Worm (Caenorhabditis elegans) whole organism, young adult: ENCODE results near the gene enol-1.

ENCODE experiments used
- B0035.1 ChIP-seq: sonication (generic microtip); optimal IDR thresholded peaks from 2 replicates; lab custom pipeline; 2016; ENCODE audit warnings: missing genetic modification characterization, mild to moderate bottlenecking, missing compliant biosample characterization, missing genotype, missing genetic modification reagents
- C06A6.2 ChIP-seq: fragments of 200-800 bp; sonication (Bioruptor generic); conservative IDR thresholded peaks from 2 replicates; pipeline ENCODE4 v1.3.6; 2022; ENCODE audit warnings: missing genetic modification characterization, missing compliant biosample characterization
- C17E4.6 ChIP-seq: fragments of 200-800 bp; sonication (Bioruptor generic); IDR thresholded peaks from 2 replicates; pipeline ENCODE4 v1.3.6; 2022; ENCODE audit warnings: missing genetic modification reagents, missing genetic modification characterization, missing compliant biosample characterization
- F49E8.2 ChIP-seq: sonication (generic microtip); optimal IDR thresholded peaks from 3 replicates; lab custom pipeline; 2017; ENCODE audit warnings: missing genetic modification characterization, mild to moderate bottlenecking, missing compliant biosample characterization, antibody characterized with exemption, moderate library complexity; ENCODE audit not compliant: insufficient read depth
- F55B11.4 ChIP-seq: sonication (generic microtip); optimal IDR thresholded peaks from 2 replicates; lab custom pipeline; 2016; ENCODE audit warnings: missing compliant biosample characterization, missing genetic modification characterization, borderline replicate concordance; ENCODE audit not compliant: insufficient read depth
- K12H6.12 ChIP-seq: fragments of 200-800 bp; sonication (Bioruptor generic); optimal IDR thresholded peaks from 2 replicates; lab custom pipeline; 2018; ENCODE audit warnings: mild to moderate bottlenecking, missing genetic modification characterization, missing compliant biosample characterization
- T26A5.8 ChIP-seq: sonication (generic microtip); optimal IDR thresholded peaks from 2 replicates; lab custom pipeline; 2016; ENCODE audit warnings: missing genetic modification characterization, missing compliant biosample characterization
- Y53G8AR.9 ChIP-seq: fragments of 200-800 bp; sonication (Bioruptor generic); conservative IDR thresholded peaks from 2 replicates; pipeline ENCODE4 v1.3.6; 2022; ENCODE audit warnings: missing genetic modification reagents, missing genetic modification characterization, missing compliant biosample characterization
- Y56A3A.18 ChIP-seq: fragments of 200-800 bp; sonication (Bioruptor generic); IDR thresholded peaks from 2 replicates; pipeline ENCODE4 v1.3.6; 2022; ENCODE audit warnings: missing genetic modification reagents, missing genetic modification characterization, missing compliant biosample characterization
- Y67H2A.10 ChIP-seq: fragments of 200-800 bp; sonication (Bioruptor generic); conservative IDR thresholded peaks from 2 replicates; pipeline ENCODE4 v1.3.6; 2022; ENCODE audit warnings: missing genetic modification reagents, missing genetic modification characterization, missing compliant biosample characterization
- Y95B8A.8 ChIP-seq: fragments of 200-800 bp; sonication (Bioruptor generic); IDR thresholded peaks from 2 replicates; pipeline ENCODE4 v1.3.6; 2022; ENCODE audit warnings: missing genetic modification reagents, missing genetic modification characterization, missing compliant biosample characterization
- aptf-2 ChIP-seq: fragments of 200-800 bp; sonication (Bioruptor generic); conservative IDR thresholded peaks from 2 replicates; pipeline ENCODE4 v1.3.6; 2022; ENCODE audit warnings: missing genetic modification reagents, missing genetic modification characterization, missing compliant biosample characterization
- atf-7 ChIP-seq: sonication (generic microtip); optimal IDR thresholded peaks from 2 replicates; lab custom pipeline; 2017; ENCODE audit warnings: mild to moderate bottlenecking, missing genetic modification characterization, missing compliant biosample characterization
- athp-1 ChIP-seq: sonication (generic microtip); optimal IDR thresholded peaks from 2 replicates; lab custom pipeline; 2017; ENCODE audit warnings: mild to moderate bottlenecking, missing genetic modification characterization, missing compliant biosample characterization
- attf-3 ChIP-seq: fragments of 200-800 bp; sonication (Bioruptor generic); conservative IDR thresholded peaks from 2 replicates; pipeline ENCODE4 v1.3.6; 2022; ENCODE audit warnings: missing genetic modification reagents, missing genetic modification characterization, missing compliant biosample characterization
- cebp-1 ChIP-seq, 2 experiments: fragments of 200-800 bp in 1 of 2; sonication (Bioruptor generic) in 1 of 2; sonication (generic microtip) in 1 of 2; IDR thresholded peaks in 1 of 2; optimal IDR thresholded peaks in 1 of 2; 2 replicates each; pipeline versions ENCODE4 v1.3.6 to Lab custom; 2017 to 2022; ENCODE audit warnings: missing compliant biosample characterization in 2 of 2, missing genetic modification characterization in 2 of 2, mild to moderate bottlenecking in 1 of 2, missing genetic modification reagents in 1 of 2, moderate library complexity in 1 of 2
- ceh-27 ChIP-seq: fragments of 200-800 bp; sonication (Bioruptor generic); optimal IDR thresholded peaks from 2 replicates; lab custom pipeline; 2018; ENCODE audit warnings: mild to moderate bottlenecking, missing genetic modification characterization, moderate library complexity, missing compliant biosample characterization
- ceh-91 ChIP-seq: fragments of 200-800 bp; sonication (Bioruptor generic); IDR thresholded peaks from 2 replicates; pipeline ENCODE4 v1.3.6; 2022; ENCODE audit warnings: missing genetic modification reagents, missing genetic modification characterization, missing compliant biosample characterization
- die-1 ChIP-seq: sonication (generic microtip); optimal IDR thresholded peaks from 2 replicates; lab custom pipeline; 2016; ENCODE audit warnings: missing genotype, mild to moderate bottlenecking, missing genetic modification characterization, missing compliant biosample characterization
- dox-1 ChIP-seq: fragments of 200-800 bp; sonication (Bioruptor generic); IDR thresholded peaks from 2 replicates; pipeline ENCODE4 v1.3.6; 2022; ENCODE audit warnings: missing genetic modification reagents, missing genetic modification characterization, missing compliant biosample characterization
- efl-1 ChIP-seq: fragments of 150-350 bp; optimal IDR thresholded peaks from 2 replicates; lab custom pipeline; 2014; ENCODE audit warnings: missing biosample characterization, missing genetic modification reagents, missing genetic modification characterization
- ekl-4 ChIP-seq: fragments of 200-800 bp; sonication (Bioruptor generic); IDR thresholded peaks from 2 replicates; pipeline ENCODE4 v1.3.6; 2022; ENCODE audit warnings: missing genetic modification reagents, missing genetic modification characterization, missing compliant biosample characterization
- hlh-26 ChIP-seq: fragments of 200-800 bp; sonication (Bioruptor generic); conservative IDR thresholded peaks from 2 replicates; pipeline ENCODE4 v1.3.6; 2022; ENCODE audit warnings: missing genetic modification reagents, missing genetic modification characterization, missing compliant biosample characterization
- hmg-1.2 ChIP-seq: fragments of 200-800 bp; sonication (Bioruptor generic); IDR thresholded peaks from 2 replicates; pipeline ENCODE4 v1.3.6; 2022; ENCODE audit warnings: missing genetic modification reagents, missing genetic modification characterization, missing compliant biosample characterization
- hrde-1 ChIP-seq: sonication (generic microtip); optimal IDR thresholded peaks from 2 replicates; lab custom pipeline; 2016; ENCODE audit warnings: missing genetic modification characterization, mild to moderate bottlenecking, missing compliant biosample characterization, moderate library complexity, missing genotype, missing genetic modification reagents, borderline replicate concordance
- lin-35 ChIP-seq, 3 experiments: fragments of 150-350 bp in 2 of 3; sonication (generic microtip) in 1 of 3; optimal IDR thresholded peaks; 2 replicates each; lab custom pipeline; 2014 to 2018; ENCODE audit warnings: missing biosample characterization in 3 of 3, missing genetic modification characterization in 3 of 3, missing genetic modification reagents in 3 of 3
- lsy-27 ChIP-seq: sonication (generic microtip); optimal IDR thresholded peaks from 2 replicates; lab custom pipeline; 2017; ENCODE audit warnings: missing genetic modification characterization, mild to moderate bottlenecking, missing compliant biosample characterization, antibody characterized with exemption, missing genotype, borderline replicate concordance; ENCODE audit not compliant: insufficient read depth
- madf-10 ChIP-seq: sonication (generic microtip); optimal IDR thresholded peaks from 2 replicates; lab custom pipeline; 2016; ENCODE audit warnings: mild to moderate bottlenecking, missing genetic modification characterization, missing compliant biosample characterization
- mcd-1 ChIP-seq: fragments of 200-800 bp; sonication (Bioruptor generic); IDR thresholded peaks from 2 replicates; pipeline ENCODE4 v1.3.6; 2022; ENCODE audit warnings: missing genetic modification reagents, missing genetic modification characterization, missing compliant biosample characterization
- mxl-1 ChIP-seq: sonication (generic microtip); optimal IDR thresholded peaks from 2 replicates; lab custom pipeline; 2016; ENCODE audit warnings: missing genetic modification characterization, missing compliant biosample characterization
- nfya-2 ChIP-seq: fragments of 200-800 bp; sonication (Bioruptor generic); IDR thresholded peaks from 2 replicates; pipeline ENCODE4 v1.3.6; 2022; ENCODE audit warnings: missing genetic modification reagents, missing genetic modification characterization, missing compliant biosample characterization
- nfyb-1 ChIP-seq: fragments of 200-800 bp; sonication (Bioruptor generic); IDR thresholded peaks from 2 replicates; pipeline ENCODE4 v1.3.6; 2022; ENCODE audit warnings: missing genetic modification reagents, missing genetic modification characterization, missing compliant biosample characterization
- nhr-27 ChIP-seq: fragments of 200-800 bp; sonication (Bioruptor generic); optimal IDR thresholded peaks from 2 replicates; lab custom pipeline; 2018; ENCODE audit warnings: mild to moderate bottlenecking, missing genetic modification characterization, moderate library complexity, missing compliant biosample characterization
- rpc-1 ChIP-seq, 2 experiments: fragments of 150-350 bp in 1 of 2; sonication (generic microtip) in 1 of 2; optimal IDR thresholded peaks; 2 replicates each; lab custom pipeline; 2014 to 2018; ENCODE audit warnings: missing biosample characterization in 1 of 2, missing genetic modification characterization in 1 of 2, missing genetic modification reagents in 1 of 2, missing genotype in 1 of 2
- sdz-38 ChIP-seq: sonication (generic microtip); optimal IDR thresholded peaks from 2 replicates; lab custom pipeline; 2016; ENCODE audit warnings: missing genotype, missing genetic modification characterization, missing compliant biosample characterization
- snpc-1.1 ChIP-seq: sonication (generic microtip); optimal IDR thresholded peaks from 2 replicates; lab custom pipeline; 2017; ENCODE audit warnings: missing genetic modification characterization, mild to moderate bottlenecking, missing compliant biosample characterization, antibody characterized with exemption, moderate library complexity, missing genotype, missing genetic modification reagents; ENCODE audit not compliant: insufficient read depth
- snpc-1.3 ChIP-seq: sonication (generic microtip); optimal IDR thresholded peaks from 2 replicates; lab custom pipeline; 2017; ENCODE audit warnings: missing genetic modification characterization, mild to moderate bottlenecking, missing compliant biosample characterization, antibody characterized with exemption, moderate library complexity, missing genotype, missing genetic modification reagents; ENCODE audit not compliant: insufficient read depth
- somi-1 ChIP-seq: fragments of 200-800 bp; sonication (Bioruptor generic); optimal IDR thresholded peaks from 2 replicates; lab custom pipeline; 2018; ENCODE audit warnings: mild to moderate bottlenecking, missing genetic modification characterization, missing compliant biosample characterization
- sptf-2 ChIP-seq: fragments of 200-800 bp; sonication (Bioruptor generic); optimal IDR thresholded peaks from 2 replicates; lab custom pipeline; 2018; ENCODE audit warnings: mild to moderate bottlenecking, missing genetic modification characterization, missing compliant biosample characterization
- tbp1 ChIP-seq: fragments of 200-800 bp; sonication (Bioruptor generic); optimal IDR thresholded peaks from 2 replicates; lab custom pipeline; 2018; ENCODE audit warnings: mild to moderate bottlenecking, missing genetic modification characterization, missing compliant biosample characterization
- unc-62 ChIP-seq: fragments of 150-350 bp; optimal IDR thresholded peaks from 2 replicates; lab custom pipeline; 2014; ENCODE audit warnings: missing biosample characterization, missing genetic modification reagents, missing genetic modification characterization
- xnd-1 ChIP-seq: sonication (generic microtip); optimal IDR thresholded peaks from 2 replicates; lab custom pipeline; 2016; ENCODE audit warnings: missing genotype, missing genetic modification reagents, missing genetic modification characterization, missing compliant biosample characterization
- ztf-25 ChIP-seq: fragments of 200-800 bp; sonication (Bioruptor generic); IDR thresholded peaks from 2 replicates; pipeline ENCODE4 v1.3.6; 2022; ENCODE audit warnings: missing genetic modification reagents, missing genetic modification characterization, missing compliant biosample characterization
- ztf-3 ChIP-seq: fragments of 200-800 bp; sonication (Bioruptor generic); optimal IDR thresholded peaks from 2 replicates; lab custom pipeline; 2018; ENCODE audit warnings: mild to moderate bottlenecking, missing genetic modification characterization, missing compliant biosample characterization

Gene enol-1

DNA sequence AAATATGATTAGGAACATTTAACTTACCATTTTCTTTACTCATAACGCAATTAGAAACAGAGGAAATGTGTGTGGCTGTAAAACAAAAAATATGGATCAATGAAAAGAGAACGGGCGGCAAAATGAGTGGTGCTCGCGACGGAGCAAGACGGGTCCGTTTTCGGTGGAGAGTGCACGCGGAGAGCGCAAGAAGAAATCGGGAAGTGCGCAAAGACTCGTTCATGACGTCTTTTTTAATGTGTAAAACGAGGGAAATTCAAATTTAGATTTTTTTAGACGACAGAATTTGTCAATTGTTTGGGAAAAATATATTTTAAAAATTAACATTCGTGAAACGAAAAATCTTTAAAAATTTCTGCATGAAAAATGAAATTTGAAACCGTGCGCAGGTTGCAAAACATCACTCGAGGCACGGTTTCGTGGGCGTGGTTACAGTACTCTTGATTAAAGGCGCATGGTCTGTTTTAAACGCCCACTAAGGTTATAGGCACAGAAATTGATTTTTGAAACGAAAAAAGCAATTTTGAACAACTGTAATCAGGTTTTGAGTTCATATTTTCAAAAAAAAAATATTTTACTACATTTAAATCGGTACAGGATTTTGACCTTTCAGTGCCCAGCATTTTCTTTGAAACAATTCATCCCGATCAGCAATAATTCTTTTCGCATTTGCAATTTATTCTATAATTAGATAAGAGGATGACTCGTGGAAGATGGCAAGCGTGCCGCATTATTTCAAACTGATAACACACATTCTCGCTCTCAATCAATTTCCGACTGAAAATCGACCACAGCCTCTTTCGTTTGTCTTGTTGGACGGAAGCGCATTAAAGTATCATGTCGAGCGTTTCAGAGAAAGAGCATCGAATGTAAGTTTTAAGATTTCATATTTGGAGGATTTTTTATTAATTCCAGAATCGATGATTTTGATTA lies 38.7 kb downstream of the enol-1 start, which contains the start of the genes szy-20 and C18E9.5 (continued):
- TF ChIP-seq mcd-1 (GFP tag; lab: Robert Waterston, UW) (peak; percentile 81), lin-35 (GFP tag; optimal IDR thresholded peaks at IDR 0.05; lab: Kevin White, UChicago) (peak; percentile 28 to 96 (median 73)), ekl-4 (no peak), die-1 (tag; lab: Kevin White, UChicago) (no peak), attf-3 (GFP tag; lab: Robert Waterston, UW) (peak; percentile 75), ceh-27 (GFP tag; lab: Kevin White, UChicago) (no peak), nhr-27 (tag; lab: Kevin White, UChicago) (no peak), C06A6.2 (no peak), unc-62 (GFP tag; lab: Kevin White, UChicago) (no peak), Y56A3A.18 (no peak), T26A5.8 (tag; lab: Kevin White, UChicago) (no peak), sptf-2 (GFP tag; lab: Kevin White, UChicago) (no peak), athp-1 (peak; percentile 41), somi-1 (GFP tag; lab: Kevin White, UChicago) (no peak), Y67H2A.10 (GFP tag; lab: Robert Waterston, UW) (no peak), aptf-2 (GFP tag; lab: Robert Waterston, UW) (no peak), cebp-1 (GFP tag; IDR thresholded peaks at IDR 0.05; lab: Robert Waterston, UW) (no peak), cebp-1 (tag; optimal IDR thresholded peaks at IDR 0.05; lab: Kevin White, UChicago) (peak; percentile 56), mxl-1 (tag; lab: Kevin White, UChicago) (no peak), nfya-2 (GFP tag; lab: Robert Waterston, UW) (no peak), ceh-91 (GFP tag; lab: Robert Waterston, UW) (peak; percentile 58), rpc-1 (optimal IDR thresholded peaks at IDR 0.05; lab: Kevin White, UChicago) (no peak), rpc-1 (tag; optimal IDR thresholded peaks at IDR 0.05; lab: Kevin White, UChicago) (no peak), hlh-26 (GFP tag; lab: Robert Waterston, UW) (no peak), C17E4.6 (no peak), hmg-1.2 (GFP tag; lab: Robert Waterston, UW) (peak; percentile 47), ztf-3 (GFP tag; lab: Kevin White, UChicago) (no peak), sdz-38 (tag; lab: Kevin White, UChicago) (no peak), F55B11.4 (tag; lab: Kevin White, UChicago) (no peak), Y95B8A.8 (GFP tag; lab: Robert Waterston, UW) (0 out of 2 replicates have a peak, but pooled peaks have one; percentile 33), dox-1 (GFP tag; lab: Robert Waterston, UW) (peak; percentile 71), atf-7 (tag; lab: Kevin White, UChicago) (no peak), madf-10 (tag; lab: Kevin White, UChicago) (no peak), hrde-1 (tag; lab: Kevin White, UChicago) (no peak), snpc-1.1 (tag; lab: Kevin White, UChicago) (peak; percentile 26), ztf-25 (no peak), efl-1 (GFP tag; lab: Kevin White, UChicago) (peak; percentile 62), F49E8.2 (tag; lab: Kevin White, UChicago) (peak; percentile 79), Y53G8AR.9 (no peak), lsy-27 (no peak), snpc-1.3 (tag; lab: Kevin White, UChicago) (peak; percentile 61), tbp1 (GFP tag; lab: Kevin White, UChicago) (peak; percentile 10), K12H6.12 (tag; lab: Kevin White, UChicago) (peak; percentile 47), B0035.1 (tag; lab: Kevin White, UChicago) (no peak), nfyb-1 (0 out of 2 replicates have a peak, but pooled peaks have one; percentile 49), xnd-1 (peak; percentile 84)
